Fruit fly (Drosophila melanogaster) whole organism, embryonic: ENCODE measurements around the gene CG14966.
A peak's percentile ranks its signal among the peaks of the same experiment; 100 is the strongest.

Source experiments
- CG10274 ChIP-seq: fragments of 200-800 bp; sonication (Bioruptor generic); optimal IDR thresholded peaks from 3 replicates; lab custom pipeline; 2017; ENCODE audit warnings: missing biosample characterization, mild to moderate bottlenecking, missing genetic modification characterization
- CG10979 ChIP-seq: fragments of 200-800 bp; sonication (Bioruptor generic); optimal IDR thresholded peaks from 2 replicates; lab custom pipeline; 2018; ENCODE audit warnings: missing biosample characterization, mild to moderate bottlenecking, missing genetic modification characterization, moderate library complexity
- CG12769 ChIP-seq: fragments of 200-800 bp; sonication (Bioruptor generic); optimal IDR thresholded peaks from 2 replicates; lab custom pipeline; 2019; ENCODE audit warnings: missing biosample characterization, mild to moderate bottlenecking, missing genetic modification characterization, moderate library complexity
- CG13287 ChIP-seq: fragments of 200-800 bp; sonication (Bioruptor generic); IDR thresholded peaks from 2 replicates; pipeline ENCODE4 v1.3.6; 2022; ENCODE audit warnings: missing biosample characterization, missing genetic modification characterization; ENCODE audit not compliant: partially characterized antibody
- CG14050 ChIP-seq: fragments of 200-800 bp; sonication (Bioruptor generic); IDR thresholded peaks from 3 replicates; pipeline ENCODE4 v1.3.6; 2022; ENCODE audit warnings: missing biosample characterization, missing genetic modification characterization
- CG15011 ChIP-seq: fragments of 200-800 bp; sonication (Bioruptor generic); optimal IDR thresholded peaks from 3 replicates; lab custom pipeline; 2018; ENCODE audit warnings: missing biosample characterization, mild to moderate bottlenecking, missing genetic modification characterization
- CG15514 ChIP-seq: fragments of 200-800 bp; sonication (Bioruptor generic); optimal IDR thresholded peaks from 3 replicates; lab custom pipeline; 2017; ENCODE audit warnings: missing biosample characterization, missing genetic modification characterization, mild to moderate bottlenecking, moderate library complexity, missing genetic modification reagents
- CG17186 ChIP-seq: fragments of 200-800 bp; sonication (Bioruptor generic); optimal IDR thresholded peaks from 3 replicates; lab custom pipeline; 2017; ENCODE audit warnings: missing biosample characterization, missing genetic modification reagents, missing genetic modification characterization
- CG1792 ChIP-seq: fragments of 200-800 bp; sonication (Bioruptor generic); optimal IDR thresholded peaks from 2 replicates; lab custom pipeline; 2016; ENCODE audit warnings: missing biosample characterization, missing genetic modification characterization
- CG2116 ChIP-seq: fragments of 200-800 bp; sonication (Bioruptor generic); optimal IDR thresholded peaks from 3 replicates; lab custom pipeline; 2018; ENCODE audit warnings: missing biosample characterization, mild to moderate bottlenecking, missing genetic modification characterization
- CG2712 ChIP-seq: fragments of 200-800 bp; optimal IDR thresholded peaks from 3 replicates; lab custom pipeline; 2019; ENCODE audit warnings: missing biosample characterization, mild to moderate bottlenecking, missing genetic modification characterization, moderate library complexity
- CG31365 ChIP-seq: fragments of 200-800 bp; sonication (Bioruptor generic); optimal IDR thresholded peaks from 2 replicates; lab custom pipeline; 2018; ENCODE audit warnings: missing biosample characterization, mild to moderate bottlenecking, missing genetic modification characterization
- CG4707 ChIP-seq: fragments of 200-800 bp; sonication (Bioruptor generic); optimal IDR thresholded peaks from 2 replicates; lab custom pipeline; 2018; ENCODE audit warnings: missing biosample characterization, mild to moderate bottlenecking, missing genetic modification characterization, moderate library complexity
- CG6175 ChIP-seq: fragments of 200-800 bp; sonication (Bioruptor generic); IDR thresholded peaks from 3 replicates; pipeline ENCODE4 v1.3.6; 2022; ENCODE audit warnings: missing biosample characterization, missing genetic modification characterization
- CG8359 ChIP-seq: fragments of 200-800 bp; sonication (Bioruptor generic); optimal IDR thresholded peaks from 2 replicates; lab custom pipeline; 2017; ENCODE audit warnings: missing biosample characterization, mild to moderate bottlenecking, missing genetic modification characterization, borderline replicate concordance
- CG8944 ChIP-seq: fragments of 200-800 bp; sonication (Bioruptor generic); optimal IDR thresholded peaks from 3 replicates; lab custom pipeline; 2016; ENCODE audit warnings: missing biosample characterization, missing genetic modification characterization
- CG9817 ChIP-seq: fragments of 200-800 bp; sonication (Bioruptor generic); optimal IDR thresholded peaks from 2 replicates; lab custom pipeline; 2018; ENCODE audit warnings: missing biosample characterization, mild to moderate bottlenecking, missing genetic modification characterization, moderate library complexity
- CTCF ChIP-seq: fragments of 200-800 bp; sonication (Bioruptor generic); optimal IDR thresholded peaks from 2 replicates; lab custom pipeline; 2017; ENCODE audit warnings: missing biosample characterization, mild to moderate bottlenecking, missing genetic modification characterization, moderate library complexity
- Dp ChIP-seq: fragments of 200-800 bp; sonication (Bioruptor generic); optimal IDR thresholded peaks from 2 replicates; lab custom pipeline; 2018; ENCODE audit warnings: missing biosample characterization, mild to moderate bottlenecking, missing genetic modification characterization, moderate library complexity
- Dref ChIP-seq: fragments of 200-800 bp; sonication (Bioruptor generic); IDR thresholded peaks from 2 replicates; pipeline ENCODE4 v1.3.6; 2022; ENCODE audit warnings: missing biosample characterization, missing genetic modification characterization
- Hmx ChIP-seq: fragments of 200-800 bp; sonication (Bioruptor generic); optimal IDR thresholded peaks from 2 replicates; lab custom pipeline; 2016; ENCODE audit warnings: missing biosample characterization, missing genetic modification characterization
- MESR4 ChIP-seq: fragments of 200-800 bp; sonication (Bioruptor generic); optimal IDR thresholded peaks from 2 replicates; lab custom pipeline; 2018; ENCODE audit warnings: missing biosample characterization, mild to moderate bottlenecking, missing genetic modification characterization, moderate library complexity
- Med ChIP-seq: fragments of 200-800 bp; sonication (Bioruptor generic); peaks from one replicate; lab custom pipeline; 2016; ENCODE audit warnings: missing biosample characterization, missing genetic modification characterization, mild to moderate bottlenecking, inconsistent platforms, moderate library complexity
- NC2α ChIP-seq: fragments of 200-800 bp; sonication (Bioruptor generic); optimal IDR thresholded peaks from 2 replicates; lab custom pipeline; 2016; ENCODE audit warnings: missing biosample characterization, missing genetic modification characterization
- NC2β ChIP-seq: fragments of 200-800 bp; sonication (Bioruptor generic); optimal IDR thresholded peaks from 2 replicates; lab custom pipeline; 2016; ENCODE audit warnings: missing biosample characterization, missing genetic modification characterization
- Nf-YA ChIP-seq: fragments of 200-800 bp; sonication (Bioruptor generic); IDR thresholded peaks from 2 replicates; pipeline ENCODE4 v1.3.6; 2022; ENCODE audit warnings: missing biosample characterization, missing genetic modification characterization
- Scr ChIP-seq: fragments of 200-800 bp; sonication (Bioruptor generic); IDR thresholded peaks from 2 replicates; pipeline ENCODE4 v1.3.6; 2022; ENCODE audit warnings: missing biosample characterization, missing genetic modification characterization; ENCODE audit not compliant: partially characterized antibody
- Sry-δ ChIP-seq: fragments of 200-800 bp; sonication (Bioruptor generic); optimal IDR thresholded peaks from 2 replicates; lab custom pipeline; 2016; ENCODE audit warnings: missing biosample characterization, missing genetic modification characterization
- Ssrp ChIP-seq: fragments of 200-800 bp; sonication (Bioruptor generic); optimal IDR thresholded peaks from 2 replicates; lab custom pipeline; 2018; ENCODE audit warnings: missing biosample characterization, mild to moderate bottlenecking, missing genetic modification characterization, moderate library complexity
- Stat92E ChIP-seq, 3 experiments: fragments of >200 bp in 2 of 3; fragments of 200-800 bp in 1 of 3; sonication (Bioruptor generic) in 1 of 3; optimal IDR thresholded peaks; 2 replicates each; lab custom pipeline; 2017 to 2019; ENCODE audit warnings: missing biosample characterization in 3 of 3, missing genetic modification characterization in 3 of 3, mild to moderate bottlenecking in 1 of 3, moderate library complexity in 1 of 3
- YL-1 ChIP-seq: fragments of 200-800 bp; sonication (Bioruptor generic); optimal IDR thresholded peaks from 3 replicates; lab custom pipeline; 2017; ENCODE audit warnings: missing biosample characterization, mild to moderate bottlenecking, missing genetic modification characterization
- bbx ChIP-seq: fragments of 200-800 bp; sonication (Bioruptor generic); IDR thresholded peaks from 2 replicates; pipeline ENCODE4 v1.3.6; 2022; ENCODE audit warnings: missing biosample characterization, missing genetic modification characterization; ENCODE audit not compliant: partially characterized antibody
- bsh ChIP-seq, 2 experiments: fragments of 200-800 bp; sonication (Bioruptor generic); optimal IDR thresholded peaks; 2 replicates each; lab custom pipeline; 2017 to 2018; ENCODE audit warnings: mild to moderate bottlenecking in 2 of 2, missing biosample characterization in 2 of 2, missing genetic modification characterization in 2 of 2, moderate library complexity in 1 of 2
- chif ChIP-seq, 2 experiments: fragments of 200-800 bp; sonication (Bioruptor generic); optimal IDR thresholded peaks; 3 replicates each; lab custom pipeline; 2016; ENCODE audit warnings: missing biosample characterization in 2 of 2, missing genetic modification characterization in 2 of 2
- crc ChIP-seq: fragments of 200-800 bp; sonication (Bioruptor generic); optimal IDR thresholded peaks from 2 replicates; lab custom pipeline; 2016; ENCODE audit warnings: missing biosample characterization, missing genetic modification characterization
- da ChIP-seq: fragments of 200-800 bp; sonication (Bioruptor generic); optimal IDR thresholded peaks from 2 replicates; lab custom pipeline; 2016; ENCODE audit warnings: missing biosample characterization, missing genetic modification characterization
- dmrt99B ChIP-seq: fragments of 200-800 bp; sonication (Bioruptor generic); optimal IDR thresholded peaks from 2 replicates; lab custom pipeline; 2018; ENCODE audit warnings: missing biosample characterization, mild to moderate bottlenecking, missing genetic modification characterization, moderate library complexity
- grau ChIP-seq: fragments of 200-800 bp; optimal IDR thresholded peaks from 3 replicates; lab custom pipeline; 2019; ENCODE audit warnings: missing biosample characterization, mild to moderate bottlenecking, missing genetic modification characterization, moderate library complexity
- hb ChIP-seq: fragments of 200-800 bp; sonication (Bioruptor generic); IDR thresholded peaks from 3 replicates; pipeline ENCODE4 v1.3.6; 2022; ENCODE audit warnings: missing biosample characterization, missing genetic modification characterization; ENCODE audit not compliant: partially characterized antibody
- hkb ChIP-seq, 2 experiments: fragments of 200-800 bp in 1 of 2; fragments of >200 bp in 1 of 2; sonication (Bioruptor generic) in 1 of 2; IDR thresholded peaks in 1 of 2; optimal IDR thresholded peaks in 1 of 2; 2 replicates each; pipeline versions ENCODE4 v1.3.6 to Lab custom; 2017 to 2022; ENCODE audit warnings: missing biosample characterization in 1 of 2, missing genetic modification characterization in 1 of 2
- jigr1 ChIP-seq: fragments of 200-800 bp; sonication (Bioruptor generic); IDR thresholded peaks from 3 replicates; pipeline ENCODE4 v1.3.6; 2022; ENCODE audit warnings: missing biosample characterization, missing genetic modification characterization
- nerfin-1 ChIP-seq: fragments of 200-800 bp; sonication (Bioruptor generic); optimal IDR thresholded peaks from 3 replicates; lab custom pipeline; 2019; ENCODE audit warnings: missing biosample characterization, mild to moderate bottlenecking, missing genetic modification characterization, moderate library complexity
- nom ChIP-seq: fragments of 200-800 bp; sonication (Bioruptor generic); optimal IDR thresholded peaks from 2 replicates; lab custom pipeline; 2017; ENCODE audit warnings: missing biosample characterization, missing genetic modification characterization, mild to moderate bottlenecking, moderate library complexity, missing genetic modification reagents
- pros ChIP-seq: fragments of 200-800 bp; sonication (Bioruptor generic); optimal IDR thresholded peaks from 3 replicates; lab custom pipeline; 2019; ENCODE audit warnings: missing biosample characterization, mild to moderate bottlenecking, missing genetic modification characterization, moderate library complexity
- row ChIP-seq: fragments of 200-800 bp; sonication (Bioruptor generic); IDR thresholded peaks from 3 replicates; pipeline ENCODE4 v1.3.6; 2022; ENCODE audit warnings: missing biosample characterization, missing genetic modification characterization
- slp2 ChIP-seq: fragments of 200-800 bp; sonication (Bioruptor generic); optimal IDR thresholded peaks from 2 replicates; lab custom pipeline; 2016; ENCODE audit warnings: missing biosample characterization, missing genetic modification characterization
- trem ChIP-seq: fragments of 200-800 bp; optimal IDR thresholded peaks from 3 replicates; lab custom pipeline; 2019; ENCODE audit warnings: missing biosample characterization, mild to moderate bottlenecking, missing genetic modification characterization, moderate library complexity
- twi ChIP-seq: fragments of 200-800 bp; optimal IDR thresholded peaks from 2 replicates; lab custom pipeline; 2019; ENCODE audit warnings: missing biosample characterization, mild to moderate bottlenecking, missing genetic modification characterization, moderate library complexity
- unc-4 ChIP-seq: fragments of 200-800 bp; sonication (Bioruptor generic); IDR thresholded peaks from 2 replicates; pipeline ENCODE4 v1.3.6; 2022; ENCODE audit warnings: missing biosample characterization, missing genetic modification characterization; ENCODE audit not compliant: partially characterized antibody
- zen ChIP-seq: fragments of 200-800 bp; sonication (Bioruptor generic); optimal IDR thresholded peaks from 3 replicates; lab custom pipeline; 2018; ENCODE audit warnings: missing biosample characterization, mild to moderate bottlenecking, missing genetic modification characterization, moderate library complexity

Gene CG14966

dm6 chr3L:3161968-3162367 is 35.5 kb downstream of the CG14966 start, which contains the start of gene rasp (continued):
- TF ChIP-seq CG14050 (no peak), NC2β (no peak), pros (GFP tag; lab: Kevin White, UChicago) (no peak), dmrt99B (no peak), Dp (GFP tag; lab: Kevin White, UChicago) (no peak), unc-4 (GFP tag; lab: Robert Waterston, UW) (peak; percentile 45), grau (tag; lab: Kevin White, UChicago) (no peak), jigr1 (GFP tag; lab: Robert Waterston, UW) (no peak), CG2116 (GFP tag; lab: Kevin White, UChicago) (no peak), CG31365 (tag; lab: Kevin White, UChicago) (no peak), hb (GFP tag; lab: Robert Waterston, UW) (no peak), Ssrp (tag; lab: Kevin White, UChicago) (no peak), CG10274 (GFP tag; lab: Kevin White, UChicago) (no peak), MESR4 (GFP tag; lab: Kevin White, UChicago) (peak; percentile 48), Stat92E (GFP tag; optimal IDR thresholded peaks at IDR 0.05; lab: Kevin White, UChicago) (peak in 1 of 3 experiments; percentile 8), chif (GFP tag; optimal IDR thresholded peaks at IDR 0.05; lab: Kevin White, UChicago) (no peak), slp2 (GFP tag; lab: Kevin White, UChicago) (no peak), hkb (optimal IDR thresholded peaks at IDR 0.05; lab: Kevin White, UChicago) (no peak), hkb (GFP tag; IDR thresholded peaks at IDR 0.05; lab: Robert Waterston, UW) (no peak), CG1792 (no peak), CG10979 (no peak), twi (tag; lab: Kevin White, UChicago) (no peak), Dref (GFP tag; lab: Robert Waterston, UW) (peak; percentile 56), bbx (peak; percentile 45; the same call in 1 of the 2 replicates), zen (tag; lab: Kevin White, UChicago) (peak; percentile 10), CG8944 (GFP tag; lab: Kevin White, UChicago) (no peak), CG8359 (no peak), Hmx (no peak), CG2712 (tag; lab: Kevin White, UChicago) (no peak), Med (GFP tag; lab: Kevin White, UChicago) (peak; percentile 44), bsh (GFP tag; optimal IDR thresholded peaks at IDR 0.05; lab: Kevin White, UChicago) (no peak), CG4707 (GFP tag; lab: Kevin White, UChicago) (no peak), da (GFP tag; lab: Kevin White, UChicago) (no peak), CG13287 (peak; percentile 49), crc (GFP tag; lab: Kevin White, UChicago) (no peak), row (GFP tag; lab: Robert Waterston, UW) (0 out of 3 replicates have a peak, but pooled peaks have one; percentile 16), CG15011 (GFP tag; lab: Kevin White, UChicago) (no peak), nom (GFP tag; lab: Kevin White, UChicago) (no peak), NC2α (no peak), Nf-YA (no peak), CG6175 (GFP tag; lab: Robert Waterston, UW) (no peak), CTCF (no peak), Sry-δ (GFP tag; lab: Kevin White, UChicago) (peak; percentile 79), nerfin-1 (tag; lab: Kevin White, UChicago) (peak; percentile 34), CG9817 (tag; lab: Kevin White, UChicago) (no peak), trem (peak; percentile 11), CG15514 (GFP tag; lab: Kevin White, UChicago) (peak; percentile 42), YL-1 (GFP tag; lab: Kevin White, UChicago) (peak; percentile 34), CG17186 (no peak), CG12769 (tag; lab: Kevin White, UChicago) (no peak), Scr (peak; percentile 63)
